Worm (Caenorhabditis elegans) whole organism, L3 larva: Measurements from ENCODE around the gene Y39G8B.2.

ENCODE experiments used
- pqm-1 ChIP-seq: fragments of 150-350 bp; optimal IDR thresholded peaks from 2 replicates; lab custom pipeline; 2017; ENCODE audit warnings: missing biosample characterization, missing genetic modification characterization, inconsistent platforms
- ztf-4 ChIP-seq: fragments of 150-350 bp; optimal IDR thresholded peaks from 2 replicates; lab custom pipeline; 2014; ENCODE audit warnings: missing biosample characterization, missing genetic modification characterization

ce11 chrII:13968979-13969378 lies 7.0 kb downstream of the Y39G8B.2 start, which contains the start of gene sre-43:
- TF ChIP-seq pqm-1: no peak
- no peak for TF ChIP-seq ztf-4 (tag; lab: Kevin White, UChicago)
